Worm (Caenorhabditis elegans): ENCODE measurements around the gene dcn-1.

DNA sequence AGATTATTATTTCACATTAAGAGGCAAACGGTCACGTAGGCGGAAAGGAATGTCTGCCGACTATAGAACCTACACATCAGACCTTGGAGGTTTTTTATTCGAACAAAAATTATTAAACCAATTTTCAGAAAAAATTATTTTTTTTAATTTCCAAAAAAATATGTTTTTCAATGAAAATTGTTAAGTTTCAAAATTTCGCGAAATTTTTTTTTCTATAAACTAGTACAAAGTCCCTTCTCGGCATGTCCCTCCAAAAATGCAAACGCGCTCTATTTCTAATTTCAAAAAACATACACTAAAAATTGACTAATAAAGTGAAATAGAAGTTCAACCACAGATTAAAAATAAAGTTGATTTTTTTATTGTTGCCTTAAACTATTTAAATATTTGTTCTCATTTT, 51.3 kb downstream of the dcn-1 start, which contains the start of gene ckb-1:
- TF ChIP-seq snpc-4 (tag; optimal IDR thresholded peaks at IDR 0.05), result no peak
- TF ChIP-seq elt-1 (tag; optimal IDR thresholded peaks at IDR 0.05; ENCODE audit: borderline replicate concordance, insufficient read depth), result no peak
- TF ChIP-seq ztf-11 (tag; optimal IDR thresholded peaks at IDR 0.05), result no peak
- no peak for TF ChIP-seq nhr-237 (tag; optimal IDR thresholded peaks at IDR 0.05)
- TF ChIP-seq unc-62 (GFP tag; optimal IDR thresholded peaks at IDR 0.05), result no peak
- no peak for TF ChIP-seq nhr-12 (tag; optimal IDR thresholded peaks at IDR 0.05)
- no peak for TF ChIP-seq sem-2 (GFP tag; optimal IDR thresholded peaks at IDR 0.05)
- TF ChIP-seq pha-4 (tag; optimal IDR thresholded peaks at IDR 0.05), result no peak
- no peak for TF ChIP-seq lin-13 (tag; optimal IDR thresholded peaks at IDR 0.05)
- no peak for TF ChIP-seq nhr-28 (tag; optimal IDR thresholded peaks at IDR 0.05)
